Worm (Caenorhabditis elegans): ENCODE data around the gene F19B10.4.

F19B10.4 gene

DNA sequence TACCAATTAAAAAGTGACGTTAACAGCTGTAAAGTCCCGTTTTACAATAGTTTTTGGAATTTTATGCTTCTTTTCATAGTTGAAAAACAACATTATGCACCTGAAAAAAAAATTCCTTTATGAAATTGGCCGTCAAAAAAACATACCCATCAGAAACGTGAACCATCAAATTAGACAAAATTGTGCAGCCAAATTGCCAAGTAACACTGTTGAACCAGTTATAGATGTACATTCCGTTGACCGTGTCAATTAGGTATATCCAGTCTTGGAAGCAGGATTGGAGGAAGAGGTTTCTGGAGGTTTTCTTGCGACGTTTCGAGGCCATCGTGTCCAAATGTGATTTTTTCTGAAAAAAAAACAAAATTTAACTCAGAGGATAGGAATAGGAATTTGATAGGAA lies 9.4 kb downstream of the F19B10.4 start, which contains the start of gene srx-97:
srx-97 (minus strand) TSS at position 101 of the 400 bp plus-strand sequence.
- TF ChIP-seq ztf-11 (tag; optimal IDR thresholded peaks at IDR 0.05) (no peak), mab-5 (tag; optimal IDR thresholded peaks at IDR 0.05) (no peak), elt-3 (tag; optimal IDR thresholded peaks at IDR 0.05) (no peak), nhr-10 (tag; optimal IDR thresholded peaks at IDR 0.05) (no peak), F13H6.1 (tag; optimal IDR thresholded peaks at IDR 0.05) (no peak), lin-13 (GFP tag; optimal IDR thresholded peaks at IDR 0.05) (no peak), ztf-4 (tag; optimal IDR thresholded peaks at IDR 0.05) (no peak), nhr-12 (tag; optimal IDR thresholded peaks at IDR 0.05) (no peak), egl-27 (tag; optimal IDR thresholded peaks at IDR 0.05) (no peak), skn-1 (tag; optimal IDR thresholded peaks at IDR 0.05) (no peak)

DNA sequence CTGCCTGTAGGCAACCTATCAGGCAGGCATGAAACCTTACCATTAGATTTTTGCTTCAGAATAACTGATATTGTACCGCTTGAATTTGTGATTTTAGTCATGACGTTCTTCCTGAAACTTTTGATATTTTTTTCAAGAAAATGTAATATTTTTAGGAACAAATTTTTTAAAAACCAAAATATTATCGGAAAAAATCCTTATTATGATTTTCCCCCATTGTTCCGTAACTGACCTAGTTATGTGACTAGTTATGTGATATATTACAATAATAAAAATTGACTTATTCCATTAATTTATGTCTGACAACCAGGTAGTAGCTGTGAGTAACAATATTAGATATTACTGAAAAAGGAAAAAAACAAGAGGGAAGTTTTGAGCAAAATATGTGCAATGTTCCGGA lies 11.1 kb downstream of the F19B10.4 start, which contains the start of gene srx-98:
srx-98 (minus strand) TSS at position 101 of the 400 bp plus-strand sequence.
- TF ChIP-seq unc-39 (tag; optimal IDR thresholded peaks at IDR 0.05): no peak
- TF ChIP-seq egl-27 (tag; optimal IDR thresholded peaks at IDR 0.05): no peak
- no peak for TF ChIP-seq ceh-82 (tag; optimal IDR thresholded peaks at IDR 0.05)
- TF ChIP-seq zag-1 (tag; optimal IDR thresholded peaks at IDR 0.05): no peak
- no peak for TF ChIP-seq snpc-4 (tag; optimal IDR thresholded peaks at IDR 0.05)
- no peak for TF ChIP-seq nhr-77 (tag; optimal IDR thresholded peaks at IDR 0.05)
- TF ChIP-seq ceh-16 (tag; optimal IDR thresholded peaks at IDR 0.05): no peak
- TF ChIP-seq nhr-21 (tag; optimal IDR thresholded peaks at IDR 0.05): no peak
- no peak for TF ChIP-seq R02D3.7 (tag; optimal IDR thresholded peaks at IDR 0.05)
- no peak for TF ChIP-seq blmp-1 (tag; optimal IDR thresholded peaks at IDR 0.05; ENCODE audit: insufficient read depth)
- TF ChIP-seq mbf-1 (tag; optimal IDR thresholded peaks at IDR 0.05): no peak
- TF ChIP-seq unc-55 (GFP tag; optimal IDR thresholded peaks at IDR 0.05): no peak
- TF ChIP-seq sem-4 (tag; optimal IDR thresholded peaks at IDR 0.05): no peak
- TF ChIP-seq lin-13 (GFP tag; optimal IDR thresholded peaks at IDR 0.05): no peak
- no peak for TF ChIP-seq nhr-10 (tag; optimal IDR thresholded peaks at IDR 0.05)
- no peak for TF ChIP-seq nhr-23 (tag; optimal IDR thresholded peaks at IDR 0.05)
- no peak for TF ChIP-seq gmeb-1 (tag; optimal IDR thresholded peaks at IDR 0.05)
- TF ChIP-seq ama-1 (optimal IDR thresholded peaks at IDR 0.05): no peak

DNA sequence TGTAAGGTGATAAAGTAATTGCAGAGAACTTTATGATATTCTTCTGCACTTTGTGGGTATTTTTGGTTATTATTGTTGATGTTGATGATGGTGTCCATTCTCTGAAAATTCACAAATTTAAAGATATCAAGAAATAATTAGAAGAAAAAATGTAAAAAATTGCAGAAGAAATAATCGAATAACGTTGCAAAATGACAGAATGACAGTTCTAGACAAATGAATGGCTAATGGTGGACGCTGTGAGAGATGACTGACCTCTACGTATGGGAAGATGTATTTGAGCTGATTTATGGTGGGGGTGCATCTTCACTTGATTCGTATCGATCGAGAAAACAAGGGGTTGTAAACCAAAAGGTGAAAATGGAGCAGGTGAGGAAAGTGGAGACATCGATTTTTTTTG lies 13.6 kb downstream of the F19B10.4 start, which contains the start of gene sea-1:
sea-1 (minus strand) TSS at position 101 of the 400 bp plus-strand sequence.
- TF ChIP-seq elt-1 (tag; optimal IDR thresholded peaks at IDR 0.05) (no peak), unc-62 (GFP tag; optimal IDR thresholded peaks at IDR 0.05) (no peak), nhr-237 (tag; optimal IDR thresholded peaks at IDR 0.05) (no peak)

DNA sequence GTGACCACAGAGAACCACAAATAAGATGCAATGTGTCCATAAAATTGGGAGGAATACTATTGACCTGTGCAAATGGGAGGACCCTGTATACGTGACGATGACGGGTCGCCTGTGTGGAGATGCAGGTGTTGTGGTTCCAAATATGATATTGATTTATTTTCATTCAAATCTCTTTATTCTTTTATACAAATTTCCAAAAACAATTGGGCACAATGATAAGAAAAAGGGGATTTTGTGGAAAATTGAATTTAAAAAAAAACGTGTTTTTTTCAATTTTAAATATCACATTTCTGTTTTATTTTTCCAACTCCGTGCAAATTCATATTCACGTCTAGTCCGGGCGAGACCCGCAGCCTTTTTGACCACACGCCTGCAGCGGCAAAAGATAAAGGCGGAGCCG lies 15.3 kb downstream of the F19B10.4 start, which contains the start of gene F19B10.2:
F19B10.2 (plus strand) TSS at position 301 of the 400 bp plus-strand sequence.
- no peak for TF ChIP-seq crh-2 (tag; optimal IDR thresholded peaks at IDR 0.05)
- no peak for TF ChIP-seq zag-1 (tag; optimal IDR thresholded peaks at IDR 0.05)
- no peak for TF ChIP-seq gmeb-1 (tag; optimal IDR thresholded peaks at IDR 0.05)
- TF ChIP-seq lin-39 (tag; optimal IDR thresholded peaks at IDR 0.05): no peak
- TF ChIP-seq alr-1 (tag; optimal IDR thresholded peaks at IDR 0.05): no peak
- TF ChIP-seq R02D3.7 (tag; optimal IDR thresholded peaks at IDR 0.05): no peak
- TF ChIP-seq sma-9 (GFP tag; optimal IDR thresholded peaks at IDR 0.05): no peak
- TF ChIP-seq sma-9 (tag; optimal IDR thresholded peaks at IDR 0.05): no peak
- no peak for TF ChIP-seq ceh-82 (tag; optimal IDR thresholded peaks at IDR 0.05)
- TF ChIP-seq unc-39 (tag; optimal IDR thresholded peaks at IDR 0.05): no peak

DNA sequence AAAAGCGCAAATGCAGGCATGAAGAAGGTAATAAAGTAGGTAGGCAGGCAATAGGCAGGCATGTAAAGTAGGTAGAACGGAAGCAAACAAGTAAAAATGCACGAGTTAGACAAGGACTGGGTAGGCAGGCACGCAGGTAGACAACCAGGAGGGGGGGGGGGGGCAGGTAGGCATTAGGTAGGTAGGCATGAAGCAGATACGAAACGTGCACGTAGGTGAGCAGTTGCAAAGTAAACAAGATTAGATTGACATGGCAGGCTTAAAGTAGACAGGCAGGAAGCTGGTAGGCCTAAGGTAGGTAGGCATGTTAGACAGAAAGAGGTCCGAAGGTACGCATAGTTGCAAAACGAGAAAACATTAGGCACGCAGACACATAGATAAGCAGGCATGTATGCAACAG lies 19.1 kb downstream of the F19B10.4 start:
- TF ChIP-seq zag-1 (tag; optimal IDR thresholded peaks at IDR 0.05) (no peak), skn-1 (tag; optimal IDR thresholded peaks at IDR 0.05) (no peak), fos-1 (tag; optimal IDR thresholded peaks at IDR 0.05) (no peak), ama-1 (optimal IDR thresholded peaks at IDR 0.05) (no peak), C34F6.9 (tag; optimal IDR thresholded peaks at IDR 0.05) (no peak), mbf-1 (tag; optimal IDR thresholded peaks at IDR 0.05) (no peak), sem-4 (tag; optimal IDR thresholded peaks at IDR 0.05) (no peak), lin-13 (GFP tag; optimal IDR thresholded peaks at IDR 0.05) (no peak), Y55F3AM.14 (GFP tag; optimal IDR thresholded peaks at IDR 0.05) (no peak), sma-9 (GFP tag; optimal IDR thresholded peaks at IDR 0.05) (no peak), sma-9 (tag; optimal IDR thresholded peaks at IDR 0.05) (no peak), nhr-25 (tag; optimal IDR thresholded peaks at IDR 0.05) (no peak), unc-39 (tag; optimal IDR thresholded peaks at IDR 0.05) (no peak), nhr-129 (tag; optimal IDR thresholded peaks at IDR 0.05) (no peak), sma-3 (GFP tag; optimal IDR thresholded peaks at IDR 0.05) (no peak), unc-62 (GFP tag; optimal IDR thresholded peaks at IDR 0.05) (no peak)

All from whole organism, L2 larva.